Fruit fly (Drosophila melanogaster) Kc167 (cell line): Measurements from ENCODE around the gene Clp.

Experiments
- Myc ChIP-seq: fragments of >200 bp; optimal IDR thresholded peaks from 2 replicates; lab custom pipeline; 2017; ENCODE audit warnings: missing external identifiers
- Sin3A ChIP-seq: fragments of >200 bp; optimal IDR thresholded peaks from 2 replicates; lab custom pipeline; 2018; ENCODE audit warnings: missing external identifiers
- h ChIP-seq: fragments of >200 bp; optimal IDR thresholded peaks from 3 replicates; lab custom pipeline; 2018; ENCODE audit warnings: missing external identifiers
- insv ChIP-seq: fragments of >200 bp; optimal IDR thresholded peaks from 3 replicates; lab custom pipeline; 2018; ENCODE audit warnings: missing external identifiers
- psq ChIP-seq: fragments of >200 bp; optimal IDR thresholded peaks from 2 replicates; lab custom pipeline; 2017; ENCODE audit warnings: missing external identifiers
- ttk ChIP-seq: sonication (Bioruptor generic); optimal IDR thresholded peaks from 2 replicates; lab custom pipeline; 2017; ENCODE audit warnings: missing external identifiers

The Clp gene

dm6 chr2L:819315-820032, at the start of gene Clp, which contains the start of gene PGAP2:
Gene Clp (plus strand): TSS chr2L:819964.
Gene PGAP2 (minus strand): TSS chr2L:819508.
- TF ChIP-seq psq (lab: Kevin White, UChicago) (no peak), ttk (lab: Kevin White, UChicago) (no peak), Myc (lab: Kevin White, UChicago) (no peak), Sin3A (no peak), h (lab: Kevin White, UChicago) (no peak), insv (lab: Kevin White, UChicago) (no peak)

dm6 chr2L:773247-773646, 46.5 kb upstream of the Clp start, which contains the start of gene CG12506:
Gene CG12506 (plus strand): TSS chr2L:773547.
- TF ChIP-seq insv (lab: Kevin White, UChicago): no peak
- TF ChIP-seq ttk (lab: Kevin White, UChicago): no peak
- no peak for TF ChIP-seq psq (lab: Kevin White, UChicago)
- TF ChIP-seq Sin3A: no peak
- TF ChIP-seq h (lab: Kevin White, UChicago): no peak
- no peak for TF ChIP-seq Myc (lab: Kevin White, UChicago)

- TF ChIP-seq psq (lab: Kevin White, UChicago): no peak
- TF ChIP-seq h (lab: Kevin White, UChicago): no peak
- no peak for TF ChIP-seq ttk (lab: Kevin White, UChicago)
- TF ChIP-seq Myc (lab: Kevin White, UChicago): no peak
- no peak for TF ChIP-seq Sin3A
- no peak for TF ChIP-seq insv (lab: Kevin White, UChicago)
Measured at dm6 chr2L:776236-776635, 43.5 kb upstream of the Clp start, which contains the start of gene CG13946. Gene CG13946 (plus strand): TSS chr2L:776536.

dm6 chr2L:779123-779584, 40.6 kb upstream of the Clp start, which contains the start of gene CG13947:
Gene CG13947 (plus strand): TSS chr2L:779173.
- TF ChIP-seq h (lab: Kevin White, UChicago) (no peak), ttk (lab: Kevin White, UChicago) (no peak), Myc (lab: Kevin White, UChicago) (no peak), Sin3A (no peak), psq (lab: Kevin White, UChicago) (no peak), insv (lab: Kevin White, UChicago) (no peak)

dm6 chr2L:780182-780581, 39.6 kb upstream of the Clp start, which contains the start of gene Gr21a:
Gene Gr21a (plus strand): TSS chr2L:780482.
- TF ChIP-seq ttk (lab: Kevin White, UChicago): no peak
- TF ChIP-seq h (lab: Kevin White, UChicago): no peak
- no peak for TF ChIP-seq insv (lab: Kevin White, UChicago)
- TF ChIP-seq psq (lab: Kevin White, UChicago): no peak
- no peak for TF ChIP-seq Myc (lab: Kevin White, UChicago)
- TF ChIP-seq Sin3A: no peak

- TF ChIP-seq insv (lab: Kevin White, UChicago): no peak
- TF ChIP-seq psq (lab: Kevin White, UChicago): no peak
- TF ChIP-seq h (lab: Kevin White, UChicago): no peak
- no peak for TF ChIP-seq ttk (lab: Kevin White, UChicago)
- no peak for TF ChIP-seq Myc (lab: Kevin White, UChicago)
- TF ChIP-seq Sin3A: no peak
Measured at dm6 chr2L:780851-781250, 38.9 kb upstream of the Clp start.

dm6 chr2L:784036-784435, 35.7 kb upstream of the Clp start, which contains the start of gene CG3544:
Gene CG3544 (plus strand): TSS chr2L:784336.
- no peak for TF ChIP-seq ttk (lab: Kevin White, UChicago)
- TF ChIP-seq h (lab: Kevin White, UChicago): no peak
- TF ChIP-seq Sin3A: no peak
- no peak for TF ChIP-seq insv (lab: Kevin White, UChicago)
- no peak for TF ChIP-seq Myc (lab: Kevin White, UChicago)
- TF ChIP-seq psq (lab: Kevin White, UChicago): no peak

dm6 chr2L:789966-790365, 29.8 kb upstream of the Clp start:
- TF ChIP-seq psq (lab: Kevin White, UChicago) (no peak), ttk (lab: Kevin White, UChicago) (no peak), insv (lab: Kevin White, UChicago) (no peak), Myc (lab: Kevin White, UChicago) (no peak), h (lab: Kevin White, UChicago) (no peak), Sin3A (no peak)

dm6 chr2L:790698-791097, 29.1 kb upstream of the Clp start, which contains the start of gene Pkg21D:
Gene Pkg21D (minus strand): TSS chr2L:790798.
- no peak for TF ChIP-seq ttk (lab: Kevin White, UChicago)

- TF ChIP-seq Sin3A (no peak), psq (lab: Kevin White, UChicago) (no peak), ttk (lab: Kevin White, UChicago) (no peak), Myc (lab: Kevin White, UChicago) (no peak), insv (lab: Kevin White, UChicago) (no peak), h (lab: Kevin White, UChicago) (no peak)
Measured at dm6 chr2L:810277-810676, 9.5 kb upstream of the Clp start, which contains the start of gene Nnf1b. Gene Nnf1b (plus strand): TSS chr2L:810577.

dm6 chr2L:811405-811804, 8.4 kb upstream of the Clp start, which contains the start of gene Dbp21E2:
Gene Dbp21E2 (plus strand): TSS chr2L:811584.
- TF ChIP-seq h (lab: Kevin White, UChicago) (no peak), insv (lab: Kevin White, UChicago) (no peak), Myc (lab: Kevin White, UChicago) (no peak), psq (lab: Kevin White, UChicago) (no peak), Sin3A (no peak), ttk (lab: Kevin White, UChicago) (no peak)
